Worm (Caenorhabditis elegans) whole organism, late embryonic: ENCODE results near the gene C35A5.3.

ENCODE experiments used
- K09A11.1 ChIP-seq: sonication (generic microtip); optimal IDR thresholded peaks from 2 replicates; lab custom pipeline; 2017; ENCODE audit warnings: antibody characterized with exemption, mild to moderate bottlenecking, missing genetic modification characterization, missing compliant biosample characterization; ENCODE audit not compliant: insufficient read depth
- Y22D7AL.16 ChIP-seq: sonication (generic microtip); optimal IDR thresholded peaks from 2 replicates; lab custom pipeline; 2016; ENCODE audit warnings: missing genetic modification characterization, missing compliant biosample characterization
- ama-1 ChIP-seq: fragments of 150-350 bp; optimal IDR thresholded peaks from 2 replicates; lab custom pipeline; 2014
- ceh-2 ChIP-seq: sonication (generic microtip); optimal IDR thresholded peaks from 2 replicates; lab custom pipeline; 2016; ENCODE audit warnings: missing genotype, missing genetic modification characterization, missing compliant biosample characterization
- dmd-4 ChIP-seq: sonication (generic microtip); optimal IDR thresholded peaks from 2 replicates; lab custom pipeline; 2016; ENCODE audit warnings: borderline replicate concordance, missing genetic modification characterization, missing compliant biosample characterization
- dve-1 ChIP-seq: sonication (generic microtip); optimal IDR thresholded peaks from 2 replicates; lab custom pipeline; 2017; ENCODE audit warnings: antibody characterized with exemption, mild to moderate bottlenecking, missing genetic modification characterization, missing compliant biosample characterization
- elt-4 ChIP-seq: sonication (generic microtip); optimal IDR thresholded peaks from 2 replicates; lab custom pipeline; 2016; ENCODE audit warnings: missing genetic modification characterization, missing compliant biosample characterization
- lin-11 ChIP-seq: fragments of 200-800 bp; sonication (Bioruptor generic); optimal IDR thresholded peaks from 2 replicates; lab custom pipeline; 2018; ENCODE audit warnings: mild to moderate bottlenecking, missing genetic modification characterization, missing compliant biosample characterization
- npax-4 ChIP-seq: sonication (generic microtip); optimal IDR thresholded peaks from 2 replicates; lab custom pipeline; 2016; ENCODE audit warnings: missing genetic modification characterization, missing compliant biosample characterization
- pag-3 ChIP-seq: sonication (generic microtip); optimal IDR thresholded peaks from 2 replicates; lab custom pipeline; 2016; ENCODE audit warnings: missing compliant biosample characterization, missing genetic modification characterization, borderline replicate concordance
- rnt-1 ChIP-seq: sonication (generic microtip); optimal IDR thresholded peaks from 2 replicates; lab custom pipeline; 2016; ENCODE audit warnings: missing genetic modification characterization, missing compliant biosample characterization
- sox-2 ChIP-seq: fragments of 200-800 bp; sonication (Bioruptor generic); IDR thresholded peaks from 2 replicates; pipeline ENCODE4 v1.3.6; 2022; ENCODE audit warnings: missing genetic modification reagents, missing genetic modification characterization, missing compliant biosample characterization
- tbx-2 ChIP-seq: sonication (generic microtip); optimal IDR thresholded peaks from 2 replicates; lab custom pipeline; 2016; ENCODE audit warnings: missing genetic modification characterization, missing compliant biosample characterization
- unc-86 ChIP-seq: sonication (generic microtip); optimal IDR thresholded peaks from 2 replicates; lab custom pipeline; 2016; ENCODE audit warnings: missing genetic modification characterization, missing compliant biosample characterization

DNA sequence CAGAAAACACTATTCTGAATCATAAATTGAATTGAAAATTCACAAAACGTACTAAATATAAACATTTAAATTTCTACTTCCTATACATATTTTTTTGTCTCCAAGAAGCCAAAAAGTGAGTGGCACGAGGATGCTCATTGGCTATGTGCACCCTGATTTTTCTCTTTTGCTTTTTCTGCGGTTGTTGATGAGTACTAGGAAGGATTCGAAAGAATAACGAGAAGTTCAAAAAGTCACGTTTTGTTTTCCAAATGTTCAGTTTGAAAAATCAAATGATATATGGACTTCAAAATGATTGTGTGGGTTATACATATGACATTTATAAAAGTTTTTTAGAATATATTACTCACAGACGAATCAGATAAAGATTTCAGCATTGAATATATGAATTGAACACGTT lies 36.4 kb downstream of the C35A5.3 start:
- TF ChIP-seq elt-4 (tag; lab: Kevin White, UChicago): no peak
- TF ChIP-seq sox-2 (GFP tag; lab: Robert Waterston, UW): no peak
- TF ChIP-seq ama-1: no peak
- TF ChIP-seq unc-86 (tag; lab: Kevin White, UChicago): no peak
- no peak for TF ChIP-seq Y22D7AL.16
- TF ChIP-seq lin-11: no peak
- TF ChIP-seq npax-4 (tag; lab: Kevin White, UChicago): no peak
- no peak for TF ChIP-seq K09A11.1 (tag; lab: Kevin White, UChicago)
- TF ChIP-seq dve-1 (tag; lab: Kevin White, UChicago): no peak
- no peak for TF ChIP-seq dmd-4
- TF ChIP-seq tbx-2: no peak
- no peak for TF ChIP-seq ceh-2 (tag; lab: Kevin White, UChicago)
- TF ChIP-seq rnt-1 (tag; lab: Kevin White, UChicago): no peak
- no peak for TF ChIP-seq pag-3 (tag; lab: Kevin White, UChicago)
